Fruit fly (Drosophila melanogaster) S2 (cell line): Measurements from ENCODE around the gene CG6839.

Experiments
- CG8478 ChIP-seq: fragments of >200 bp; optimal IDR thresholded peaks from 2 replicates; lab custom pipeline; 2018
- CTCF ChIP-seq, 2 experiments: fragments of >200 bp; optimal IDR thresholded peaks; 2 replicates each; lab custom pipeline; 2018

dm6 chr3L:18904772-18905601 lies 12.4 kb upstream of the CG6839 start, which contains the start of the genes CSN1b and Prp6:
- no peak for TF ChIP-seq CG8478
- TF ChIP-seq CTCF (optimal IDR thresholded peaks at IDR 0.05; lab: Kevin White, UChicago), result no peak
